Worm (Caenorhabditis elegans): Measurements from ENCODE around the gene jmjd-3.2.

ce11 chrX:14430436-14430835 lies 17.6 kb upstream of the jmjd-3.2 start:
- no peak for TF ChIP-seq zip-5 (tag; optimal IDR thresholded peaks at IDR 0.05)
- no peak for TF ChIP-seq pqm-1 (tag; optimal IDR thresholded peaks at IDR 0.05)
- TF ChIP-seq fkh-10 (GFP tag; optimal IDR thresholded peaks at IDR 0.05), result no peak
- TF ChIP-seq fax-1 (tag; optimal IDR thresholded peaks at IDR 0.05), result no peak
- no peak for TF ChIP-seq npax-4 (tag; optimal IDR thresholded peaks at IDR 0.05)
- TF ChIP-seq pax-1 (tag; optimal IDR thresholded peaks at IDR 0.05), result no peak
- no peak for TF ChIP-seq ceh-19 (GFP tag; optimal IDR thresholded peaks at IDR 0.05)
- no peak for TF ChIP-seq sox-2 (GFP tag; IDR thresholded peaks at IDR 0.05)
- TF ChIP-seq ceh-45 (GFP tag; IDR thresholded peaks at IDR 0.05), result no peak
- no peak for TF ChIP-seq ceh-48 (tag; optimal IDR thresholded peaks at IDR 0.05)
